Worm (Caenorhabditis elegans) whole organism, young adult: ENCODE measurements around the gene srw-33.

Experiments used
- Y53F4B.3 ChIP-seq: fragments of 200-800 bp; sonication (Bioruptor generic); IDR thresholded peaks from 2 replicates; pipeline ENCODE4 v1.3.6; 2022; ENCODE audit warnings: missing genetic modification reagents, missing genetic modification characterization, missing compliant biosample characterization
- dpl-1 ChIP-seq: fragments of 150-350 bp; optimal IDR thresholded peaks from 2 replicates; lab custom pipeline; 2014; ENCODE audit warnings: missing biosample characterization, missing genetic modification reagents, missing genetic modification characterization

DNA sequence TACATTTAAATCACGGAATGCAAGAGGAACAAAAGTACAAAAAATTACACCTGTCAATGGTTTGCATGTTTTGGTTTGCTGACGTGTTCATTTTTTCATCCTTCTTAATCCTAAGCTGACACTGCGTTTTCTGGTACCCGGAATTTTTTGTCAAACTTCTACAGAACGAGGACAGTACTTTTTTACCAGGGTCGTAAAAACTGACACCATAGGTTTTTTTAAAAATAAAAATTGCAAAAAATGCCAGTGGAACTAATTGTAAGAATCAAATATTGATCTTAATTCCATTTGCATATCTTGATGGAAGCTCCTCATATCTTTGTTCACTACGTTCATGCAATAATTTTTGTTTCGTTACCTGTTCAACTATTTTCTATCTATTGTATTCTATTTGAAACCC is 46.5 kb downstream of the srw-33 start, which contains the start of gene srh-258:
- TF ChIP-seq dpl-1 (no peak), Y53F4B.3 (GFP tag; lab: Robert Waterston, UW) (no peak)
